Fruit fly (Drosophila melanogaster) whole organism, adult: ENCODE data around the gene AP-1sigma.

Source experiments
- CG11617 ChIP-seq: fragments of 200-800 bp; sonication (Bioruptor generic); optimal IDR thresholded peaks from 2 replicates; lab custom pipeline; 2017; ENCODE audit warnings: mild to moderate bottlenecking, missing biosample characterization, missing genetic modification reagents, missing genetic modification characterization
- CG12768 ChIP-seq: fragments of 200-800 bp; sonication (Bioruptor generic); optimal IDR thresholded peaks from 2 replicates; lab custom pipeline; 2017; ENCODE audit warnings: missing biosample characterization, missing genetic modification characterization, mild to moderate bottlenecking, moderate library complexity, missing genetic modification reagents
- CG14711 ChIP-seq: fragments of 200-800 bp; sonication (Bioruptor generic); optimal IDR thresholded peaks from 2 replicates; lab custom pipeline; 2018; ENCODE audit warnings: missing biosample characterization, mild to moderate bottlenecking, missing genetic modification characterization, moderate library complexity
- CG5204 ChIP-seq: fragments of 200-800 bp; sonication (Bioruptor generic); optimal IDR thresholded peaks from 2 replicates; lab custom pipeline; 2016; ENCODE audit warnings: missing biosample characterization, missing genetic modification characterization
- CG7101 ChIP-seq: fragments of 200-800 bp; sonication (Bioruptor generic); optimal IDR thresholded peaks from 2 replicates; lab custom pipeline; 2018; ENCODE audit warnings: missing biosample characterization, mild to moderate bottlenecking, missing genetic modification characterization, moderate library complexity
- Clk ChIP-seq: fragments of 200-800 bp; sonication (Bioruptor generic); optimal IDR thresholded peaks from 2 replicates; lab custom pipeline; 2017; ENCODE audit warnings: missing biosample characterization, missing genetic modification characterization
- Hr96 ChIP-seq: fragments of 200-800 bp; sonication (Bioruptor generic); optimal IDR thresholded peaks from 2 replicates; lab custom pipeline; 2016; ENCODE audit warnings: missing biosample characterization, missing genetic modification characterization
- Mnt ChIP-seq: fragments of 200-800 bp; sonication (Bioruptor generic); optimal IDR thresholded peaks from 2 replicates; lab custom pipeline; 2016; ENCODE audit warnings: missing biosample characterization, mild to moderate bottlenecking, missing genetic modification characterization
- bab1 ChIP-seq: fragments of 200-800 bp; sonication (Bioruptor generic); optimal IDR thresholded peaks from 3 replicates; lab custom pipeline; 2019; ENCODE audit warnings: missing biosample characterization, mild to moderate bottlenecking, missing genetic modification characterization, moderate library complexity
- cic ChIP-seq: fragments of 200-800 bp; sonication (Bioruptor generic); optimal IDR thresholded peaks from 2 replicates; lab custom pipeline; 2017; ENCODE audit warnings: missing biosample characterization, mild to moderate bottlenecking, missing genetic modification characterization, moderate library complexity
- cnc ChIP-seq, 2 experiments: fragments of >200 bp; optimal IDR thresholded peaks; 2 replicates each; lab custom pipeline; 2017
- kay ChIP-seq: fragments of 200-800 bp; sonication (Bioruptor generic); peaks from one replicate; lab custom pipeline; 2016; ENCODE audit warnings: missing biosample characterization, missing genetic modification characterization, borderline replicate concordance
- pad ChIP-seq: fragments of 200-800 bp; sonication (Bioruptor generic); optimal IDR thresholded peaks from 3 replicates; lab custom pipeline; 2017; ENCODE audit warnings: missing biosample characterization, missing genetic modification characterization, mild to moderate bottlenecking, moderate library complexity, missing genetic modification reagents
- toe ChIP-seq: fragments of 200-800 bp; sonication (Bioruptor generic); optimal IDR thresholded peaks from 2 replicates; lab custom pipeline; 2016; ENCODE audit warnings: missing biosample characterization, missing genetic modification characterization

DNA sequence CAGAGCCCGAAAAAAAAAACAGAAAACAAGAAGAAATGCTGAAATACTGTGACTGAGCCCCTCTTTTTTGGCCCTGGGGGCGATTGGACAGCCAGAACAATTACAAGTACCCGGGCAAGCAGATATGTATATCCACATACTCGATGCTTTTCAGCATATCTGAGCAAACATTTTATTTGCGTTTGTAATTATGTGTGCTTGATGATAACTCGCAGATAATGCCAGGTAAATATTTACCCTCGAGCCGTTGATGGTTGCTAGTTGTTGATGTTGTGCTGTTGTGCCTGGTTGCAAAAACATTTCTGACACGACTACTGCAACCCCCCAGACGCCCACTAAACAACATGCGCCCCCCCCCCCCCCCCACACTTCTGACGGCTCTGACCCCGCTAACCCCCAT is 39.1 kb upstream of the AP-1sigma start:
- TF ChIP-seq CG11617 (GFP tag; lab: Kevin White, UChicago) (no peak), Mnt (GFP tag; lab: Kevin White, UChicago) (no peak), Clk (GFP tag; lab: Kevin White, UChicago) (no peak), Hr96 (GFP tag; lab: Kevin White, UChicago) (no peak), cic (GFP tag; lab: Kevin White, UChicago) (no peak), CG14711 (tag; lab: Kevin White, UChicago) (no peak), bab1 (no peak), CG7101 (tag; lab: Kevin White, UChicago) (no peak), CG5204 (GFP tag; lab: Kevin White, UChicago) (no peak), kay (no peak), toe (GFP tag; lab: Kevin White, UChicago) (no peak), CG12768 (no peak), cnc (optimal IDR thresholded peaks at IDR 0.05; lab: Kevin White, UChicago) (no peak), pad (GFP tag; lab: Kevin White, UChicago) (no peak)
